Fruit fly (Drosophila melanogaster) Kc167 (cell line): ENCODE measurements around the gene nAChRalpha6.

ENCODE experiments used
- Myc ChIP-seq: fragments of >200 bp; optimal IDR thresholded peaks from 2 replicates; lab custom pipeline; 2017; ENCODE audit warnings: missing external identifiers
- Sin3A ChIP-seq: fragments of >200 bp; optimal IDR thresholded peaks from 2 replicates; lab custom pipeline; 2018; ENCODE audit warnings: missing external identifiers
- h ChIP-seq: fragments of >200 bp; optimal IDR thresholded peaks from 3 replicates; lab custom pipeline; 2018; ENCODE audit warnings: missing external identifiers
- insv ChIP-seq: fragments of >200 bp; optimal IDR thresholded peaks from 3 replicates; lab custom pipeline; 2018; ENCODE audit warnings: missing external identifiers
- psq ChIP-seq: fragments of >200 bp; optimal IDR thresholded peaks from 2 replicates; lab custom pipeline; 2017; ENCODE audit warnings: missing external identifiers
- ttk ChIP-seq: sonication (Bioruptor generic); optimal IDR thresholded peaks from 2 replicates; lab custom pipeline; 2017; ENCODE audit warnings: missing external identifiers

Gene nAChRalpha6

dm6 chr2L:9782176-9782581, 103.9 kb downstream of the nAChRalpha6 start, which contains the start of gene IP3K1:
Gene IP3K1, plus strand, starts transcription at chr2L:9782384.
- no peak for TF ChIP-seq h (lab: Kevin White, UChicago)
- TF ChIP-seq psq (lab: Kevin White, UChicago) = no peak
- TF ChIP-seq Myc = no peak
- no peak for TF ChIP-seq insv
- TF ChIP-seq ttk (lab: Kevin White, UChicago) = no peak
- TF ChIP-seq Sin3A (lab: Kevin White, UChicago) = no peak

DNA sequence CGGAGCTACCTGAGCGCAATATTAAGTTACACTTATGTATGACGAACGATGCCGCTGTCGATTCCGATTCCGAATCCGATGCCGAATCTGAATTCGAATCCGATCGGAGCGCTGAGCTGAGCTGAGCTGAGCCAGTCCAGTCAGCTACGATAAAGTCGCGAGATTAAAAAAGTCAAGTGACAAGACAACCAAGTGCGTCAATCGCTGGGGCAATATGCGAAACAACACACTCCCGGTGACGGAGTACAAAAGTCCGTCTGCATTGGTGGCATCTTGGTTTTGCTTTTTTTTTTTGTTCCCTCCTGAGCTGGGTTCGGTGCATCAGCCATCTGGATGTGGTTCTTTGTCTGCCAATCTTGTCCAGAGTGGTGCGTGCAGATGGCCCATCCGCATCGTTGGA, 106.3 kb downstream of the nAChRalpha6 start:
- TF ChIP-seq Sin3A (lab: Kevin White, UChicago) = no peak
- no peak for TF ChIP-seq psq (lab: Kevin White, UChicago)
- TF ChIP-seq h (lab: Kevin White, UChicago) = no peak
- TF ChIP-seq ttk (lab: Kevin White, UChicago) = no peak
- no peak for TF ChIP-seq Myc
- TF ChIP-seq insv = no peak

DNA sequence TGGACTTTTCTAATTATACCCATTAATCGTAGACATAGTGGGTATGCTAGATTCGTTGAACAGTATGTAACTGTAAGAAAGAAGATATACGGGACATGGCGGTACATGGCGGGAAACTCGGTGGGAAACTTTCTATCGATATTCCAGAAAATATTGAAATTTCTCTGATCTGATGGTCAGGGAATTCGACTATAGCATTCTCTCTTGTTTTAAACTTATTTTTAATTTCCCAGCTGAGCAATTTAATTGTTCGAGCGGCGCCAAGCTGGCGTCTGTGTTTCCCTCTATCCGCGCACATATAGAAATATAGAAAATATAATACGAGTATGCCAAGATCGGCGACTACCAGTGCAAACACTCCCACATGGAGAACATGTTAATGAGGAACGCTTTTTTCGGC, 106.9 kb downstream of the nAChRalpha6 start:
- no peak for TF ChIP-seq h (lab: Kevin White, UChicago)
- no peak for TF ChIP-seq Sin3A (lab: Kevin White, UChicago)
- TF ChIP-seq ttk (lab: Kevin White, UChicago) = no peak
- TF ChIP-seq Myc = no peak
- TF ChIP-seq insv = no peak
- no peak for TF ChIP-seq psq (lab: Kevin White, UChicago)

- TF ChIP-seq insv (no peak), Sin3A (lab: Kevin White, UChicago) (no peak), psq (lab: Kevin White, UChicago) (no peak), h (lab: Kevin White, UChicago) (no peak), Myc (no peak), ttk (lab: Kevin White, UChicago) (no peak)
Measured at dm6 chr2L:9778416-9778815, 107.6 kb downstream of the nAChRalpha6 start.

DNA sequence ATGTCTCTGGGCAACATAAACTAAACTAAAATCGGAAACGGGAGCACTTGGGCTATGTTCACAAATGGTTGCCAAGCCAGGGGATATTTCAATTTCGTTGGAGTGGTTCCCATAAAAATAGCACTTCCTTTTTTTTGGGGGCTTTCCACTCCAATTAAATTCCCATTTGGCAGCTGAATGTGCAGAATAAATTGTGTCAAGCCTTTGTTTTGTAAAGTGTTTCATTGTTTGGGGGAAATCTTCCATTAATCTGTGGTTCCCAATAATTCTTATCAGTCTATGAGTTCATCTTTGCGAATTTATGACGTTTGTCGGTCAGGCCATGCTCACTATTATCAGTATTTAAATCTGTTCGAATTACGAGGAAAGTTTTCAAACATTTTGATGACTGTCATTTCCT, 108.1 kb downstream of the nAChRalpha6 start:
- TF ChIP-seq Myc (no peak), h (lab: Kevin White, UChicago) (no peak), insv (no peak), ttk (lab: Kevin White, UChicago) (no peak), Sin3A (lab: Kevin White, UChicago) (no peak), psq (lab: Kevin White, UChicago) (no peak)

DNA sequence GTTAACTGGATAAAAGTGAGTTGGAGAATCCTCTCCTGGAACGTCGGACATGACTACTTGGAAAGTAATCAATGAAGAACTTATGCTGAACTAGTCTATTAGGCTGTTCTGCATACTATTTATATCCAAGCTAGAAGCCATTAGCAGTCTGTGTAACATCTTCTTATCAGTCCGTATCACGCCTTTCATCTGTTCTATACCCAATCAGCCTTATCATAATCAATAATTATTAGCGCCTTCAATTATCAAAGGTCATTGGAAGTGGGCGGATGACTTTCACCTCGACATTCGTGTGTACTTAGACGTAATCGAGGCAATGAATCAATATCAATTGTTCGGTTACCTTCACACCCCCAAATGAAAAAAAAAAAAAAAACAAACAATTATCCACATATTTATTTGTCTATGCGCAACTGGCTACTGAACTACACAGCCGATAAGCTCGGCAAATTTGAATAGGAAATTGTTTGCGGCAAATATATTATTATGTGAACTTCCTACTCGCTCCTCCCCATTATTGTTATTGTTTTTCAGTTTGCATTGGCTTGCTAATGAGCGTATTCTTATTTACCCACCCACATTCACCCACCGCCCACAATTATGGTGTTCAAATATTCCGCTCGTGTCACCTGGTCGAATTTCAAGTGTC, 110.9 kb downstream of the nAChRalpha6 start, which contains the start of the genes ppk11 and ppk16:
ppk11 (minus strand) TSS at position 51 of the 649 bp plus-strand sequence.
ppk16 (minus strand) TSS at position 51 of the 649 bp plus-strand sequence.
- no peak for TF ChIP-seq Myc
- TF ChIP-seq h (lab: Kevin White, UChicago) = no peak
- no peak for TF ChIP-seq ttk (lab: Kevin White, UChicago)
- TF ChIP-seq psq (lab: Kevin White, UChicago) = no peak
- no peak for TF ChIP-seq Sin3A (lab: Kevin White, UChicago)
- TF ChIP-seq insv = no peak

DNA sequence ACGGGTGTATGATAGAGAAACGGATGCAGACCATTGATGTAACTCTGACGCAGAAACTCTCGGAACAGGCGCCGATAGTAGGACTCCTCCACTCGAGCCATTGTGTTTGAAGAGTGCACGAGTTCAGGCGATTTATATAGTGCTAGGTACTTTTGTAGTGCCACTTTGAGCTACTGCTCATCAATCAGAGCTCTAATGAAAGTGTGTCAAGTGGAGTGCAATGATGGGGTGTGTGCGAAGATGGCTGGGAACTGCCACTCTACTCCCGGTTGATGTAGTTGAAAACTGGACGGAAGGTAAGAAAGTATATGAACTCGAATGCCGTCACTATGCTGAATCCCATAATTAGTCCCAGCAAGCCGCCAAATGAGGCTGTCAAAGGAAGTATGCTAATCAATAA, 115.2 kb downstream of the nAChRalpha6 start, which contains the start of gene ppk18:
ppk18 (minus strand) TSS at position 101 of the 400 bp plus-strand sequence.
- no peak for TF ChIP-seq h (lab: Kevin White, UChicago)
- no peak for TF ChIP-seq Sin3A (lab: Kevin White, UChicago)
- no peak for TF ChIP-seq insv
- TF ChIP-seq psq (lab: Kevin White, UChicago) = no peak
- no peak for TF ChIP-seq Myc
- TF ChIP-seq ttk (lab: Kevin White, UChicago) = no peak

dm6 chr2L:9768735-9769134, 117.3 kb downstream of the nAChRalpha6 start, which contains the start of gene CG17633:
Gene CG17633, plus strand, starts transcription at chr2L:9769060.
- TF ChIP-seq ttk (lab: Kevin White, UChicago) (no peak), Sin3A (lab: Kevin White, UChicago) (no peak), h (lab: Kevin White, UChicago) (no peak), insv (no peak)

DNA sequence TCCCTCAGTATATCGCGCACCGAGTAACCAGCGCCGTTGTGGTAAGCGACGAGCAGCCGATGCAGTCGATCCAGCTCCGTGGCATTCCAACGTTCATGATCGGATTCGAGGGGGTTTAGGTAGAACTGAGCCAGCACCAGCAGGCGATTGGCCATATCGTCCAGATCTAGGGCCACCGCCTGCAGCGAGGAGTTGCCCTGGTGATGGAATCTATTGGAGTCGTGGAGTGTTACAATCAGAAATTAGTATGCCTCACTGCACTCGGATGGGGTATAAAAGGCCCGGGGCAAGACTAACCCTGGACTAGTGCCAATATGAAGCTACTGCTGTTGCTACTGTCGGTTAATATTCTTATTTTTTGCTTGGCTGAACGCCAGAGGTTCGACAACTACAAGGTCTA, 119.3 kb downstream of the nAChRalpha6 start, which contains the start of gene CG4017:
CG4017 (plus strand) TSS at position 301 of the 400 bp plus-strand sequence.
- TF ChIP-seq psq (lab: Kevin White, UChicago) (no peak), h (lab: Kevin White, UChicago) (no peak), Myc (no peak), Sin3A (lab: Kevin White, UChicago) (no peak), insv (no peak), ttk (lab: Kevin White, UChicago) (no peak)

DNA sequence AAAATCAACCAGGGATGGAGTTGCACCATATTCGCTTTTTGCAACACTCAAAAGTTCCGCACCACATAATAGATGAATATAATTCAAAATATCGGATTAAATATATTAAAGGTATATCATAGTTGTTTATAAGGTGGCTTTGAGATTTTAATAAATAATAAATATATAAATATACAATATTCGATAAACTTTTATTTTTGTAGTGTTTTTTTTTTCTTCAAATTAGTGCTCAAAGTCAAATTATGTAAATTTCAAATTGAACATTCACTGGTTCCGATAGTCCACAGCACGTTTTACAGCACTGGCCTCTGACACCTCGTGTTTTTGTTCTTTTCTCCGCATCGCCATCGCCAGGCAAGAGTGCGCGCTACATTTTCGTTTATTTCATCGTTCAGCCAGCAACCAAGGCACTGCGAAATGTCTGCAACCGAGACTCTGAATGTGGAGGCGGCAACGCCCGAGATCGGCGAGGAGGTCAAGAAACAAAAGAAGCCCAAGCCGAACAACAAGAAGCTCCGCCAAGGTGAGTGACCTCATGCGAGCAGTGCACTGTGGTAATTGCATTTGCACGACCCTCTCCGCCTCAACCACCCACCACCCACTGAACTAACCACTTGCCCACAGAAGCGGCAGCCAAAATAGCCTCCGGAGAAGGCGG, 122.7 kb downstream of the nAChRalpha6 start, which contains the start of the genes Taf11 and und:
Taf11 (minus strand) TSS at position 51 of the 658 bp plus-strand sequence.
und (plus strand) TSS at position 158 of the 658 bp plus-strand sequence.
- no peak for TF ChIP-seq psq (lab: Kevin White, UChicago)
- TF ChIP-seq Myc = no peak
- TF ChIP-seq h (lab: Kevin White, UChicago) = no peak
- no peak for TF ChIP-seq ttk (lab: Kevin White, UChicago)
- no peak for TF ChIP-seq insv
- no peak for TF ChIP-seq Sin3A (lab: Kevin White, UChicago)

DNA sequence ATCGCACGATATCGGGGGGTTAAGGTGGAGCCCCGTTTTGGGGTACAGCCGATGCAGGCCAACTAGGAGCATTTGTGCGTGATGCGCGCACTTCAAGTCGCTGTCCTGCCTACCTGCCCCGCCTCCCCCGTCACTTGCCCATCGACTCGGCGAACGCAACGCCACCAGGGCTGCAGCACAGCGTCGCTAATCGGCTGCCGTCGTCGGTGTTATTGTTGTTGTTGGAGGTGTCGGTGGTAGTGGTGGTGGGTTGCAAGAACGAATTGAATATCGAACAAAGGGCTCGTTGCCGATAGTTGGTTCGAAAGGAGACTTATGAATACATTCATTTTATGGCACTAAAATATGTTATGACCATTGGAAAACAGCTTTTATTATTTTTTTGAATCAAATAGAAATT, 127.2 kb downstream of the nAChRalpha6 start:
- TF ChIP-seq psq (lab: Kevin White, UChicago) (no peak), Myc (no peak), insv (no peak), Sin3A (lab: Kevin White, UChicago) (no peak), ttk (lab: Kevin White, UChicago) (no peak), h (lab: Kevin White, UChicago) (no peak)
